Worm (Caenorhabditis elegans) whole organism, L3 larva: ENCODE measurements around the gene irld-51.

ENCODE experiments used
- aly-2 ChIP-seq: fragments of 150-350 bp; optimal IDR thresholded peaks from 2 replicates; lab custom pipeline; 2014; ENCODE audit warnings: missing biosample characterization, missing genetic modification characterization
- nhr-23 ChIP-seq: fragments of 150-350 bp; optimal IDR thresholded peaks from 2 replicates; lab custom pipeline; 2014; ENCODE audit warnings: missing biosample characterization, missing genetic modification reagents, missing genetic modification characterization
- skn-1 ChIP-seq: fragments of 150-350 bp; optimal IDR thresholded peaks from 2 replicates; lab custom pipeline; 2014; ENCODE audit warnings: missing biosample characterization, missing genetic modification characterization
- tbx-2 ChIP-seq: sonication (generic microtip); optimal IDR thresholded peaks from 2 replicates; lab custom pipeline; 2016; ENCODE audit warnings: mild to moderate bottlenecking, missing genetic modification characterization, missing compliant biosample characterization
- unc-39 ChIP-seq: sonication (generic microtip); optimal IDR thresholded peaks from 4 replicates; lab custom pipeline; 2017; ENCODE audit warnings: missing biosample characterization, missing genetic modification characterization

DNA sequence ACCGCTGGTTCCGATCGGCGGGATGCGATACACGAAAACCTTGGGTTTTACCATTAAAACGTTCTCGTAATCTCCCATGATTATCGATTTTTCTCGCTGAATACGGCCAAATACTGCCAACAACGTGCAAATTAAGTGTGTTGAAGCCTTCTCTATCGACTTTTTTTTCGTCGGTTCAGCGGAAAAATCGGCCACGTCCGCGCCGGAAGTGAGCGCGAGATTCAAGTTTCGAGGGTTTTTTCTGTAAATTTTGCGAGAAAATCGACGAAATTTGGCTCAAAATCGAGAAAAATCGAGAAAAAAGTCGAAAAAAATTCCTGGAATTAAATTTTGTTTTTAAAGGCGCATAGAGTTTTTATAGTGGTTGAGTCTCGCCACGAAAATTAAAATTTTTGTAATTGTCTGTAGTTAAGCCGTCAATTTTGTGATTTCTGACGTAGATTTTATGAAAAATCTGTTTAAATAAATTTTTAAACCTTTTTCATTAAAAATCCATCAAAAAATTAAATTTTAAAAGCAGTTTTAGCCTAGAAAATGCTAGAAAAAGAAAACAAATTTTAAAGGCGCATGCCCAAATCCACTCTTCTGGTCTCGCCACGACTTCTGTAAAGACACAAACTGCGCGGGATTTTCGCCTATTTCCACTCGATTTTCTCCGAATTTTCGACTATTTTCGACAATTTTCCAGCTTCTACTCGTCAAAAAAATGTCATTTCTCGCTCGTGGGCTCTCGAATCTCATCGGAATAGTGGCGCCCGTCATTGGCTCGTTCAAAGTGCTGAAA is 33.3 kb downstream of the irld-51 start, which contains the start of the genes ncap-1 and Y110A2AR.1:
- TF ChIP-seq skn-1 (tag; lab: Kevin White, UChicago) (no peak), tbx-2 (tag; lab: Kevin White, UChicago) (no peak), aly-2 (no peak), unc-39 (tag; lab: Kevin White, UChicago) (no peak), nhr-23 (tag; lab: Kevin White, UChicago) (no peak)
